Worm (Caenorhabditis elegans) whole organism, L1 larva: ENCODE measurements around the gene Y57G7A.3.

Source experiments
- C16A3.4 ChIP-seq: fragments of 150-350 bp; optimal IDR thresholded peaks from 2 replicates; lab custom pipeline; 2014; ENCODE audit warnings: missing biosample characterization, missing genetic modification characterization
- F16B12.6 ChIP-seq: fragments of 150-350 bp; optimal IDR thresholded peaks from 2 replicates; lab custom pipeline; 2014; ENCODE audit warnings: missing biosample characterization, missing genetic modification characterization
- Y116A8C.19 ChIP-seq: sonication (generic microtip); optimal IDR thresholded peaks from 2 replicates; lab custom pipeline; 2016; ENCODE audit warnings: missing compliant biosample characterization, missing genetic modification characterization, borderline replicate concordance
- ama-1 ChIP-seq: fragments of 150-350 bp; optimal IDR thresholded peaks from 2 replicates; lab custom pipeline; 2014
- blmp-1 ChIP-seq: fragments of 150-350 bp; optimal IDR thresholded peaks from 2 replicates; lab custom pipeline; 2014; ENCODE audit warnings: missing biosample characterization, missing genetic modification characterization
- ceh-63 ChIP-seq: fragments of 200-800 bp; sonication (Bioruptor generic); optimal IDR thresholded peaks from 2 replicates; lab custom pipeline; 2018; ENCODE audit warnings: mild to moderate bottlenecking, missing genetic modification characterization, missing compliant biosample characterization
- ceh-8 ChIP-seq: fragments of 200-800 bp; sonication (Bioruptor generic); optimal IDR thresholded peaks from 2 replicates; lab custom pipeline; 2018; ENCODE audit warnings: mild to moderate bottlenecking, missing genetic modification characterization, moderate library complexity, missing compliant biosample characterization
- ceh-82 ChIP-seq, 3 experiments: fragments of 150-350 bp in 1 of 3; sonication (generic microtip) in 2 of 3; optimal IDR thresholded peaks; 2 replicates each; lab custom pipeline; 2014 to 2017; ENCODE audit warnings: missing biosample characterization in 3 of 3, missing genetic modification characterization in 3 of 3
- ceh-88 ChIP-seq: fragments of 200-800 bp; sonication (Bioruptor generic); IDR thresholded peaks from 2 replicates; pipeline ENCODE4 v1.3.6; 2022; ENCODE audit warnings: missing genetic modification characterization, missing compliant biosample characterization
- dpl-1 ChIP-seq, 3 experiments: fragments of 150-350 bp in 2 of 3; sonication (generic microtip) in 1 of 3; optimal IDR thresholded peaks; 2 replicates each; lab custom pipeline; 2014 to 2017; ENCODE audit warnings: missing biosample characterization in 3 of 3, missing genetic modification characterization in 3 of 3, missing genetic modification reagents in 3 of 3
- efl-1 ChIP-seq, 4 experiments: fragments of 150-350 bp; optimal IDR thresholded peaks in 3 of 4; peaks in 1 of 4; 1 replicate in 1 of 4; 2 replicates in 3 of 4; lab custom pipeline; 2014; ENCODE audit warnings: missing biosample characterization in 2 of 4, missing genetic modification characterization in 2 of 4, missing genetic modification reagents in 2 of 4
- egl-13 ChIP-seq: sonication (generic microtip); optimal IDR thresholded peaks from 2 replicates; lab custom pipeline; 2016; ENCODE audit warnings: missing genotype, missing genetic modification reagents, missing genetic modification characterization, missing compliant biosample characterization
- egl-27 ChIP-seq, 2 experiments: fragments of 150-350 bp in 1 of 2; sonication (generic microtip); optimal IDR thresholded peaks; 3 replicates each; lab custom pipeline; 2017 to 2018; ENCODE audit warnings: missing biosample characterization in 2 of 2, missing genetic modification characterization in 2 of 2, missing genetic modification reagents in 2 of 2
- elt-2 ChIP-seq: sonication (generic microtip); optimal IDR thresholded peaks from 2 replicates; lab custom pipeline; 2016; ENCODE audit warnings: missing genetic modification characterization, mild to moderate bottlenecking, inconsistent platforms, missing compliant biosample characterization, missing genetic modification reagents
- ets-5 ChIP-seq: fragments of 200-800 bp; sonication (Bioruptor generic); IDR thresholded peaks from 2 replicates; pipeline ENCODE4 v1.3.6; 2022; ENCODE audit warnings: missing genetic modification characterization, missing compliant biosample characterization
- fkh-8 ChIP-seq: sonication (generic microtip); optimal IDR thresholded peaks from 2 replicates; lab custom pipeline; 2016; ENCODE audit warnings: mild to moderate bottlenecking, missing genetic modification characterization, missing compliant biosample characterization
- grh-1 ChIP-seq: fragments of 200-800 bp; sonication (Bioruptor generic); IDR thresholded peaks from 2 replicates; pipeline ENCODE4 v1.3.6; 2022; ENCODE audit warnings: missing genetic modification reagents, missing genetic modification characterization, missing compliant biosample characterization
- hlh-17 ChIP-seq: fragments of 200-800 bp; sonication (Bioruptor generic); optimal IDR thresholded peaks from 2 replicates; lab custom pipeline; 2018; ENCODE audit warnings: missing genetic modification characterization, mild to moderate bottlenecking, missing compliant biosample characterization, moderate library complexity, borderline replicate concordance
- hpl-2 ChIP-seq: fragments of 150-350 bp; optimal IDR thresholded peaks from 2 replicates; lab custom pipeline; 2014; ENCODE audit warnings: missing biosample characterization, missing genetic modification reagents, missing genetic modification characterization
- lin-14 ChIP-seq: fragments of 200-800 bp; sonication (Bioruptor generic); optimal IDR thresholded peaks from 2 replicates; lab custom pipeline; 2018; ENCODE audit warnings: mild to moderate bottlenecking, missing genetic modification characterization, moderate library complexity, missing compliant biosample characterization
- lin-15B ChIP-seq: fragments of 150-350 bp; sonication (generic microtip); optimal IDR thresholded peaks from 3 replicates; lab custom pipeline; 2014; ENCODE audit warnings: missing biosample characterization, missing genetic modification characterization
- lin-35 ChIP-seq, 2 experiments: fragments of 150-350 bp; optimal IDR thresholded peaks; 2 replicates each; lab custom pipeline; 2014; ENCODE audit warnings: missing biosample characterization in 2 of 2, missing genetic modification characterization in 2 of 2, missing genetic modification reagents in 2 of 2
- lir-3 ChIP-seq: sonication (generic microtip); optimal IDR thresholded peaks from 2 replicates; lab custom pipeline; 2016; ENCODE audit warnings: mild to moderate bottlenecking, missing genetic modification characterization, moderate library complexity, missing compliant biosample characterization; ENCODE audit not compliant: poor library complexity
- lsy-2 ChIP-seq, 2 experiments: fragments of 150-350 bp; optimal IDR thresholded peaks; 2 replicates each; lab custom pipeline; 2014; ENCODE audit warnings: missing biosample characterization in 2 of 2, missing genetic modification characterization in 2 of 2
- mdl-1 ChIP-seq, 2 experiments: fragments of 150-350 bp; optimal IDR thresholded peaks; 2 replicates each; lab custom pipeline; 2014 to 2017; ENCODE audit warnings: missing biosample characterization in 2 of 2, missing genetic modification characterization in 2 of 2, inconsistent platforms in 1 of 2
- nhr-11 ChIP-seq: fragments of 150-350 bp; optimal IDR thresholded peaks from 2 replicates; lab custom pipeline; 2014; ENCODE audit warnings: missing biosample characterization, missing genetic modification characterization
- nhr-12 ChIP-seq: sonication (generic microtip); optimal IDR thresholded peaks from 2 replicates; lab custom pipeline; 2017; ENCODE audit warnings: missing biosample characterization, missing genetic modification characterization
- nhr-19 ChIP-seq: fragments of 200-800 bp; sonication (Bioruptor generic); conservative IDR thresholded peaks from 2 replicates; pipeline ENCODE4 v1.3.6; 2022; ENCODE audit warnings: missing genetic modification characterization, missing compliant biosample characterization
- nhr-71 ChIP-seq: sonication (generic microtip); optimal IDR thresholded peaks from 2 replicates; lab custom pipeline; 2016; ENCODE audit warnings: mild to moderate bottlenecking, missing genetic modification characterization, moderate library complexity, missing compliant biosample characterization
- nhr-84 ChIP-seq: sonication (generic microtip); optimal IDR thresholded peaks from 2 replicates; lab custom pipeline; 2017; ENCODE audit warnings: missing biosample characterization, missing genetic modification characterization
- pag-3 ChIP-seq: sonication (generic microtip); optimal IDR thresholded peaks from 2 replicates; lab custom pipeline; 2017; ENCODE audit warnings: missing genetic modification characterization, mild to moderate bottlenecking, missing compliant biosample characterization, antibody characterized with exemption, borderline replicate concordance; ENCODE audit not compliant: insufficient read depth
- pax-3 ChIP-seq: fragments of 200-800 bp; sonication (Bioruptor generic); optimal IDR thresholded peaks from 2 replicates; lab custom pipeline; 2018; ENCODE audit warnings: mild to moderate bottlenecking, missing genetic modification characterization, moderate library complexity, missing compliant biosample characterization
- pqm-1 ChIP-seq: sonication (generic microtip); optimal IDR thresholded peaks from 3 replicates; lab custom pipeline; 2017; ENCODE audit warnings: missing biosample characterization, missing genetic modification characterization
- rnt-1 ChIP-seq: sonication (generic microtip); optimal IDR thresholded peaks from 2 replicates; lab custom pipeline; 2016; ENCODE audit warnings: mild to moderate bottlenecking, missing genetic modification characterization, moderate library complexity, missing compliant biosample characterization
- snpc-4 ChIP-seq: fragments of 150-350 bp; optimal IDR thresholded peaks from 2 replicates; lab custom pipeline; 2014; ENCODE audit warnings: missing biosample characterization, missing genetic modification characterization
- sox-4 ChIP-seq: sonication (generic microtip); optimal IDR thresholded peaks from 2 replicates; lab custom pipeline; 2016; ENCODE audit warnings: missing genetic modification characterization, missing compliant biosample characterization
- sptf-1 ChIP-seq: fragments of 150-350 bp; optimal IDR thresholded peaks from 2 replicates; lab custom pipeline; 2014; ENCODE audit warnings: missing biosample characterization, missing genetic modification characterization
- tbx-2 ChIP-seq: sonication (generic microtip); optimal IDR thresholded peaks from 2 replicates; lab custom pipeline; 2016; ENCODE audit warnings: missing genetic modification characterization, missing compliant biosample characterization
- unc-86 ChIP-seq: sonication (generic microtip); optimal IDR thresholded peaks from 2 replicates; lab custom pipeline; 2016; ENCODE audit warnings: missing genetic modification characterization, missing compliant biosample characterization
- xbp-1 ChIP-seq: sonication (generic microtip); optimal IDR thresholded peaks from 2 replicates; lab custom pipeline; 2016; ENCODE audit warnings: missing genetic modification characterization, missing compliant biosample characterization
- zag-1 ChIP-seq: fragments of 150-350 bp; optimal IDR thresholded peaks from 2 replicates; lab custom pipeline; 2014; ENCODE audit warnings: missing biosample characterization, missing genetic modification characterization
- ztf-11 ChIP-seq, 2 experiments: sonication (generic microtip); optimal IDR thresholded peaks; 2 replicates each; lab custom pipeline; 2016 to 2017; ENCODE audit warnings: missing genetic modification characterization in 2 of 2, missing biosample characterization in 1 of 2, missing compliant biosample characterization in 1 of 2
- ztf-4 ChIP-seq: fragments of 150-350 bp; optimal IDR thresholded peaks from 2 replicates; lab custom pipeline; 2014; ENCODE audit warnings: missing biosample characterization, missing genetic modification characterization

The Y57G7A.3 gene

ce11 chrII:1285514-1285913 lies at the start of gene Y57G7A.3, which contains the start of gene Y57G7A.6:
TSS of gene Y57G7A.3 (plus strand) at chrII:1285782.
TSS of gene Y57G7A.6 (minus strand) at chrII:1285614.
- TF ChIP-seq egl-13 (no peak), ztf-4 (tag; lab: Kevin White, UChicago) (no peak)

DNA sequence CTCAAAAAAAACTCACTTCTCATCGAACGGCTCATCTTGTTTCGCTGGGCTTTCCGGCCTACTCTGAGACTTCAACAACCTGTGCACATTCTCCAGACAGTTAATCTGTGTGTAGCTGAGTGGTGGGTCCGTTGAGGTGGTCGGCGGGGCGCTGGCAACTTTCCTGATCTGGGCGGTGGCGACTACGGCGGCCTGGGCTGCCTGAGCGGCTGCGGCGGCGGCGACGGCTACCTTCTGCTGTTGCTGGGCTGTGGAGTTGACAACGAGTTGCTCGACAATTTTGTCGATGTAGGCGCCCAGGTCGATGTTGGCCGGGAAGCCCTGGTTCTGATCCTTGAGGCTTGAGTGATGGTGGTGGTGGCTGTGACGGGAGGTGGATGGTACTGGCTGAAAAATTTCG lies 49.6 kb upstream of the Y57G7A.3 start:
- TF ChIP-seq ztf-11 (tag; optimal IDR thresholded peaks at IDR 0.05; lab: Kevin White, UChicago): no peak
- TF ChIP-seq ceh-82 (tag; optimal IDR thresholded peaks at IDR 0.05; lab: Kevin White, UChicago): no peak
- TF ChIP-seq nhr-19 (GFP tag; lab: Robert Waterston, UW): no peak
- no peak for TF ChIP-seq pax-3 (tag; lab: Kevin White, UChicago)
- TF ChIP-seq pqm-1 (tag; lab: Kevin White, UChicago): no peak
- no peak for TF ChIP-seq hpl-2 (GFP tag; lab: Kevin White, UChicago)

DNA sequence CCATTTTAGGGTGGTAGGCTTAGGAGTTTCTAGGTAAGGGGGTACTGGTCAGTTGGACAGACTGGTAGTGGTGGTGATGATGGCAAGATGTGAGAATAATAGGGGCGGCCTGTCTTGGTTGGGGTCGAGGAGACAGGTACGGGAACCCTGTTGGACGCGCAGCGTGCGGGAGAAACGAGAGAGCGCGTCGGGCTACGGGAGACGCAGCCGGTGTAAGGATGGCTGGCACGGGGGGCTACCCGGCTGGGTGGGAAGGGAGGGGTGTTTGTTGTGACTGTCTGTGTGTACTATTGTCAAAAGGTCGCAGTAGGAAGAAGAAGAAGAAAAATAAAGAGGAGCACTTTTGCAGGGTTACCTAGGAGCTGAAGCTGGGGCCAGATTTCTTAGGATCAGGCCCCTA lies 49.1 kb upstream of the Y57G7A.3 start:
- no peak for TF ChIP-seq lsy-2 (tag; optimal IDR thresholded peaks at IDR 0.05; lab: Kevin White, UChicago)
- TF ChIP-seq ets-5: no peak
- peak; percentile 14 for TF ChIP-seq lin-14 (GFP tag; lab: Kevin White, UChicago)
- TF ChIP-seq mdl-1 (tag; optimal IDR thresholded peaks at IDR 0.05; lab: Kevin White, UChicago): peak in 1 of 2 experiments; percentile 5
- TF ChIP-seq efl-1 (optimal IDR thresholded peaks at IDR 0.05; lab: Kevin White, UChicago): peak in 1 of 2 experiments; percentile 28
- peak in 1 of 2 experiments; percentile 29 for TF ChIP-seq efl-1 (GFP tag; optimal IDR thresholded peaks at IDR 0.05 in 1 of 2; lab: Kevin White, UChicago)
- peak; percentile 30 for TF ChIP-seq blmp-1 (tag; lab: Kevin White, UChicago)
- peak; percentile 21 for TF ChIP-seq rnt-1 (tag; lab: Kevin White, UChicago)

DNA sequence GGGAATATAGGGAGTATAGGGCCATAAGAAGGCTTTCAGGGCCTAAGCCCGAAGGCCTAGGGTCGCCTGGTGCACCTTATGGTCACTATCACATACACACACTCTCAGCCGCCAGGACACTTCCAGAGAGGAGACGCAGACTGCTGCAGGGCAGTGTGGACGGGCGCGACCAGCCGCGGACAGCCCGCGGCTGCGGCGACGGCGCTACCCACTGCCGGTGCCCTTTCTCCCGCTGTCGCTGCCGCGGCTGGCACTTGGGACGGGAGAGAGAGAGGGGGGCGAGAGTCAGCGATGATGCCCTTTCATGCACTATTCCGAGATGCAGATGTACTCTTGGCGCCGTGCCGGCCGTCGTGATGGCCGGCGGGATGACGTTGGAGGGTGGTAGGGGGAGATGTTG lies 47.7 kb upstream of the Y57G7A.3 start:
- no peak for TF ChIP-seq ceh-88
- no peak for TF ChIP-seq lin-15B (tag; lab: Kevin White, UChicago)
- TF ChIP-seq unc-86 (tag; lab: Kevin White, UChicago): peak; percentile 23
- TF ChIP-seq snpc-4: no peak
- peak; percentile 28 for TF ChIP-seq fkh-8 (tag; lab: Kevin White, UChicago)
- TF ChIP-seq ama-1 (lab: Kevin White, UChicago): no peak
- TF ChIP-seq Y116A8C.19 (tag; lab: Kevin White, UChicago): no peak
- TF ChIP-seq egl-27 (tag; optimal IDR thresholded peaks at IDR 0.05; lab: Kevin White, UChicago): no peak
- TF ChIP-seq ceh-8: peak; percentile 92
- TF ChIP-seq tbx-2 (tag; lab: Kevin White, UChicago): no peak
- peak in 1 of 2 experiments; percentile 6 for TF ChIP-seq lsy-2 (tag; optimal IDR thresholded peaks at IDR 0.05; lab: Kevin White, UChicago)
- no peak for TF ChIP-seq ztf-4 (tag; lab: Kevin White, UChicago)
- peak; percentile 23 for TF ChIP-seq nhr-71 (tag; lab: Kevin White, UChicago)
- no peak for TF ChIP-seq sptf-1
- peak in 1 of 3 experiments; percentile 68 for TF ChIP-seq ceh-82 (tag; optimal IDR thresholded peaks at IDR 0.05; lab: Kevin White, UChicago)
- no peak for TF ChIP-seq C16A3.4 (tag; lab: Kevin White, UChicago)
- no peak for TF ChIP-seq zag-1
- peak; percentile 21 for TF ChIP-seq egl-13
- no peak for TF ChIP-seq hpl-2 (GFP tag; lab: Kevin White, UChicago)
- no peak for TF ChIP-seq grh-1 (GFP tag; lab: Robert Waterston, UW)
- no peak for TF ChIP-seq elt-2 (tag; lab: Kevin White, UChicago)
- peak; percentile 54 for TF ChIP-seq blmp-1 (tag; lab: Kevin White, UChicago)
- no peak for TF ChIP-seq nhr-12 (tag; lab: Kevin White, UChicago)
- TF ChIP-seq efl-1 (optimal IDR thresholded peaks at IDR 0.05; lab: Kevin White, UChicago): peak in 1 of 2 experiments; percentile 5
- peak in 1 of 2 experiments; percentile 34 for TF ChIP-seq efl-1 (GFP tag; optimal IDR thresholded peaks at IDR 0.05 in 1 of 2; lab: Kevin White, UChicago)
- no peak for TF ChIP-seq dpl-1 (GFP tag; optimal IDR thresholded peaks at IDR 0.05; lab: Kevin White, UChicago)
- peak in 1 of 2 experiments; percentile 43 for TF ChIP-seq ztf-11 (tag; optimal IDR thresholded peaks at IDR 0.05; lab: Kevin White, UChicago)
- no peak for TF ChIP-seq hlh-17 (GFP tag; lab: Kevin White, UChicago)
- no peak for TF ChIP-seq nhr-11
- no peak for TF ChIP-seq ceh-63
- TF ChIP-seq lir-3 (tag; lab: Kevin White, UChicago): no peak
- no peak for TF ChIP-seq pqm-1 (tag; lab: Kevin White, UChicago)
- peak in 1 of 2 experiments; percentile 27 for TF ChIP-seq lin-35 (GFP tag; optimal IDR thresholded peaks at IDR 0.05; lab: Kevin White, UChicago)
- no peak for TF ChIP-seq pag-3
- TF ChIP-seq xbp-1: no peak
- TF ChIP-seq F16B12.6: no peak
- TF ChIP-seq sox-4 (tag; lab: Kevin White, UChicago): no peak
- TF ChIP-seq nhr-84 (tag; lab: Kevin White, UChicago): no peak
- TF ChIP-seq nhr-19 (GFP tag; lab: Robert Waterston, UW): no peak
